Fruit fly (Drosophila melanogaster) whole organism, embryonic: ENCODE measurements around the gene CG7970.
A peak's percentile ranks its signal among the peaks of the same experiment; 100 is the strongest.

ENCODE experiments used
- Atf3 ChIP-seq: fragments of 200-800 bp; sonication (Bioruptor generic); optimal IDR thresholded peaks from 3 replicates; lab custom pipeline; 2016; ENCODE audit warnings: missing biosample characterization, missing genetic modification characterization
- Awh ChIP-seq: fragments of 200-800 bp; sonication (Bioruptor generic); IDR thresholded peaks from 2 replicates; pipeline ENCODE4, ENCODE4 v1.3.6; 2022; ENCODE audit warnings: missing biosample characterization, missing genetic modification characterization
- B-H2 ChIP-seq: fragments of 200-800 bp; sonication (Bioruptor generic); optimal IDR thresholded peaks from 2 replicates; lab custom pipeline; 2018; ENCODE audit warnings: missing biosample characterization, mild to moderate bottlenecking, missing genetic modification characterization
- CG10147 ChIP-seq: fragments of 200-800 bp; sonication (Bioruptor generic); optimal IDR thresholded peaks from 2 replicates; lab custom pipeline; 2019; ENCODE audit warnings: missing biosample characterization, mild to moderate bottlenecking, missing genetic modification characterization, moderate library complexity
- CG10366 ChIP-seq: fragments of 200-800 bp; sonication (Bioruptor generic); IDR thresholded peaks from 2 replicates; pipeline ENCODE4 v1.3.6; 2022; ENCODE audit warnings: missing biosample characterization, missing genetic modification characterization
- CG11085 ChIP-seq: fragments of 200-800 bp; sonication (Bioruptor generic); IDR thresholded peaks from 2 replicates; pipeline ENCODE4 v1.3.6; 2022; ENCODE audit warnings: missing biosample characterization, missing genetic modification characterization
- CG11504 ChIP-seq: fragments of 200-800 bp; sonication (Bioruptor generic); optimal IDR thresholded peaks from 3 replicates; lab custom pipeline; 2019; ENCODE audit warnings: missing biosample characterization, mild to moderate bottlenecking, missing genetic modification characterization, moderate library complexity
- CG11695 ChIP-seq: fragments of 200-800 bp; sonication (Bioruptor generic); IDR thresholded peaks from 3 replicates; pipeline ENCODE4 v1.3.6; 2022; ENCODE audit warnings: missing biosample characterization, missing genetic modification characterization
- CG11723 ChIP-seq: fragments of 200-800 bp; sonication (Bioruptor generic); optimal IDR thresholded peaks from 2 replicates; lab custom pipeline; 2017; ENCODE audit warnings: missing biosample characterization, mild to moderate bottlenecking, missing genetic modification characterization
- CG12104 ChIP-seq: fragments of 200-800 bp; sonication (Bioruptor generic); optimal IDR thresholded peaks from 3 replicates; lab custom pipeline; 2016; ENCODE audit warnings: missing biosample characterization, missing genetic modification characterization
- CG12219 ChIP-seq: fragments of 200-800 bp; sonication (Bioruptor generic); optimal IDR thresholded peaks from 3 replicates; lab custom pipeline; 2018; ENCODE audit warnings: missing biosample characterization, mild to moderate bottlenecking, missing genetic modification characterization
- CG1233 ChIP-seq: fragments of 200-800 bp; sonication (Bioruptor generic); optimal IDR thresholded peaks from 4 replicates; lab custom pipeline; 2018; ENCODE audit warnings: missing biosample characterization, mild to moderate bottlenecking, missing genetic modification characterization
- CG14050 ChIP-seq: fragments of 200-800 bp; sonication (Bioruptor generic); IDR thresholded peaks from 3 replicates; pipeline ENCODE4 v1.3.6; 2022; ENCODE audit warnings: missing biosample characterization, missing genetic modification characterization
- CG14860 ChIP-seq: fragments of 200-800 bp; sonication (Bioruptor generic); IDR thresholded peaks from 3 replicates; pipeline ENCODE4 v1.3.6; 2022; ENCODE audit warnings: missing biosample characterization, missing genetic modification characterization; ENCODE audit not compliant: partially characterized antibody
- CG14965 ChIP-seq: fragments of 200-800 bp; sonication (Bioruptor generic); optimal IDR thresholded peaks from 2 replicates; lab custom pipeline; 2016; ENCODE audit warnings: missing biosample characterization, missing genetic modification characterization, borderline replicate concordance
- CG1603 ChIP-seq: fragments of 200-800 bp; sonication (Bioruptor generic); optimal IDR thresholded peaks from 2 replicates; lab custom pipeline; 2019; ENCODE audit warnings: missing biosample characterization, mild to moderate bottlenecking, missing genetic modification characterization, moderate library complexity
- CG2120 ChIP-seq: fragments of 200-800 bp; sonication (Bioruptor generic); optimal IDR thresholded peaks from 3 replicates; lab custom pipeline; 2016; ENCODE audit warnings: missing biosample characterization, missing genetic modification characterization
- CG2678 ChIP-seq: fragments of 200-800 bp; sonication (Bioruptor generic); optimal IDR thresholded peaks from 3 replicates; lab custom pipeline; 2019; ENCODE audit warnings: missing biosample characterization, mild to moderate bottlenecking, missing genetic modification characterization, moderate library complexity
- CG3281 ChIP-seq: fragments of 200-800 bp; sonication (Bioruptor generic); optimal IDR thresholded peaks from 3 replicates; lab custom pipeline; 2017; ENCODE audit warnings: missing biosample characterization, mild to moderate bottlenecking, missing genetic modification characterization
- CG34422 ChIP-seq: fragments of 200-800 bp; sonication (Bioruptor generic); IDR thresholded peaks from 3 replicates; pipeline ENCODE4 v1.3.6; 2022; ENCODE audit warnings: missing biosample characterization, missing genetic modification characterization
- CG3847 ChIP-seq: fragments of 200-800 bp; sonication (Bioruptor generic); IDR thresholded peaks from 2 replicates; pipeline ENCODE4 v1.3.6; 2022; ENCODE audit warnings: missing biosample characterization, missing genetic modification characterization
- CG5953 ChIP-seq: fragments of 200-800 bp; sonication (Bioruptor generic); IDR thresholded peaks from 2 replicates; pipeline ENCODE4 v1.3.6; 2022; ENCODE audit warnings: missing biosample characterization, missing genetic modification characterization
- CG8765 ChIP-seq: fragments of 200-800 bp; sonication (Bioruptor generic); IDR thresholded peaks from 2 replicates; pipeline ENCODE4 v1.3.6; 2022; ENCODE audit warnings: missing biosample characterization, missing genetic modification characterization
- CG9876 ChIP-seq: fragments of 200-800 bp; sonication (Bioruptor generic); optimal IDR thresholded peaks from 2 replicates; lab custom pipeline; 2016; ENCODE audit warnings: missing biosample characterization, missing genetic modification characterization
- CG9932 ChIP-seq: fragments of 200-800 bp; sonication (Bioruptor generic); IDR thresholded peaks from 2 replicates; pipeline ENCODE4 v1.3.6; 2022; ENCODE audit warnings: missing biosample characterization, missing genetic modification characterization
- HLH54F ChIP-seq: fragments of 200-800 bp; sonication (Bioruptor generic); optimal IDR thresholded peaks from 3 replicates; lab custom pipeline; 2016; ENCODE audit warnings: missing biosample characterization, missing genetic modification characterization
- Hmr ChIP-seq: fragments of 200-800 bp; sonication (Bioruptor generic); optimal IDR thresholded peaks from 3 replicates; lab custom pipeline; 2017; ENCODE audit warnings: mild to moderate bottlenecking, missing biosample characterization, missing genetic modification reagents, missing genetic modification characterization
- Mad ChIP-seq: fragments of 200-800 bp; sonication (Bioruptor generic); optimal IDR thresholded peaks from 2 replicates; lab custom pipeline; 2016; ENCODE audit warnings: missing biosample characterization, missing genetic modification characterization
- Oli ChIP-seq: fragments of 200-800 bp; sonication (Bioruptor generic); optimal IDR thresholded peaks from 2 replicates; lab custom pipeline; 2018; ENCODE audit warnings: missing biosample characterization, mild to moderate bottlenecking, missing genetic modification characterization, moderate library complexity
- Scr ChIP-seq: fragments of 200-800 bp; sonication (Bioruptor generic); IDR thresholded peaks from 2 replicates; pipeline ENCODE4 v1.3.6; 2022; ENCODE audit warnings: missing biosample characterization, missing genetic modification characterization; ENCODE audit not compliant: partially characterized antibody
- Sox100B ChIP-seq: fragments of 200-800 bp; sonication (Bioruptor generic); optimal IDR thresholded peaks from 3 replicates; lab custom pipeline; 2018; ENCODE audit warnings: missing biosample characterization, mild to moderate bottlenecking, missing genetic modification characterization
- Sry-β ChIP-seq: fragments of 200-800 bp; sonication (Bioruptor generic); optimal IDR thresholded peaks from 2 replicates; lab custom pipeline; 2018; ENCODE audit warnings: missing biosample characterization, mild to moderate bottlenecking, missing genetic modification characterization, moderate library complexity
- Xrp1 ChIP-seq: fragments of 200-800 bp; sonication (Bioruptor generic); IDR thresholded peaks from 2 replicates; pipeline ENCODE4 v1.3.6; 2022; ENCODE audit warnings: missing biosample characterization, missing genetic modification characterization
- cas ChIP-seq: fragments of 200-800 bp; sonication (Bioruptor generic); IDR thresholded peaks from 2 replicates; pipeline ENCODE4 v1.3.6; 2022; ENCODE audit warnings: missing biosample characterization, missing genetic modification characterization
- cg ChIP-seq: fragments of 200-800 bp; sonication (Bioruptor generic); optimal IDR thresholded peaks from 3 replicates; lab custom pipeline; 2019; ENCODE audit warnings: missing biosample characterization, mild to moderate bottlenecking, missing genetic modification characterization, moderate library complexity
- croc ChIP-seq: fragments of 200-800 bp; sonication (Bioruptor generic); conservative IDR thresholded peaks from 3 replicates; pipeline ENCODE4 v1.3.6; 2022; ENCODE audit warnings: missing biosample characterization, missing genetic modification characterization
- esg ChIP-seq: fragments of 200-800 bp; sonication (Bioruptor generic); conservative IDR thresholded peaks from 2 replicates; pipeline ENCODE4 v1.3.6; 2022; ENCODE audit warnings: missing biosample characterization, missing genetic modification characterization
- eyg ChIP-seq: fragments of 200-800 bp; sonication (Bioruptor generic); optimal IDR thresholded peaks from 3 replicates; lab custom pipeline; 2016; ENCODE audit warnings: missing biosample characterization, missing genetic modification characterization
- fd96Cb ChIP-seq: fragments of 200-800 bp; sonication (Bioruptor generic); optimal IDR thresholded peaks from 2 replicates; lab custom pipeline; 2018; ENCODE audit warnings: missing biosample characterization, mild to moderate bottlenecking, missing genetic modification characterization, moderate library complexity
- gsb ChIP-seq: fragments of 200-800 bp; sonication (Bioruptor generic); IDR thresholded peaks from 2 replicates; pipeline ENCODE4 v1.3.6; 2022; ENCODE audit warnings: missing biosample characterization, missing genetic modification characterization
- h ChIP-seq: fragments of >200 bp; optimal IDR thresholded peaks from 2 replicates; lab custom pipeline; 2017
- her ChIP-seq: fragments of 200-800 bp; sonication (Bioruptor generic); optimal IDR thresholded peaks from 2 replicates; lab custom pipeline; 2016; ENCODE audit warnings: missing biosample characterization, missing genetic modification characterization
- hkb ChIP-seq, 2 experiments: fragments of 200-800 bp in 1 of 2; fragments of >200 bp in 1 of 2; sonication (Bioruptor generic) in 1 of 2; IDR thresholded peaks in 1 of 2; optimal IDR thresholded peaks in 1 of 2; 2 replicates each; pipeline versions ENCODE4 v1.3.6 to Lab custom; 2017 to 2022; ENCODE audit warnings: missing biosample characterization in 1 of 2, missing genetic modification characterization in 1 of 2
- nerfin-2 ChIP-seq: fragments of 200-800 bp; sonication (Bioruptor generic); IDR thresholded peaks from 2 replicates; pipeline ENCODE4 v1.3.6; 2022; ENCODE audit warnings: missing biosample characterization, missing genetic modification characterization; ENCODE audit not compliant: partially characterized antibody
- psq ChIP-seq: fragments of 200-800 bp; sonication (Bioruptor generic); optimal IDR thresholded peaks from 2 replicates; lab custom pipeline; 2017; ENCODE audit warnings: missing biosample characterization, missing genetic modification characterization
- row ChIP-seq: fragments of 200-800 bp; sonication (Bioruptor generic); IDR thresholded peaks from 3 replicates; pipeline ENCODE4 v1.3.6; 2022; ENCODE audit warnings: missing biosample characterization, missing genetic modification characterization
- sens ChIP-seq: fragments of 200-800 bp; sonication (Bioruptor generic); peaks from one replicate; lab custom pipeline; 2016; ENCODE audit warnings: missing biosample characterization, missing genetic modification characterization
- slp2 ChIP-seq: fragments of 200-800 bp; sonication (Bioruptor generic); optimal IDR thresholded peaks from 2 replicates; lab custom pipeline; 2016; ENCODE audit warnings: missing biosample characterization, missing genetic modification characterization
- tin ChIP-seq: fragments of 200-800 bp; sonication (Bioruptor generic); optimal IDR thresholded peaks from 3 replicates; lab custom pipeline; 2016; ENCODE audit warnings: missing biosample characterization, missing genetic modification characterization
- zfh1 ChIP-seq: fragments of 200-800 bp; sonication (Bioruptor generic); IDR thresholded peaks from 3 replicates; pipeline ENCODE4 v1.3.6; 2022; ENCODE audit warnings: missing biosample characterization, missing genetic modification characterization

The CG7970 gene

dm6 chr3L:1692122-1692786 lies 39.7 kb downstream of the CG7970 start (continued):
- TF ChIP-seq CG12219 (GFP tag; lab: Kevin White, UChicago) (no peak), CG5953 (GFP tag; lab: Robert Waterston, UW) (no peak), CG11085 (GFP tag; lab: Robert Waterston, UW) (no peak), CG2678 (no peak), CG9876 (GFP tag; lab: Kevin White, UChicago) (no peak), CG8765 (peak; percentile 25; the same call in 1 of the 2 replicates), CG3847 (GFP tag; lab: Robert Waterston, UW) (no peak), psq (GFP tag; lab: Kevin White, UChicago) (no peak), fd96Cb (tag; lab: Kevin White, UChicago) (no peak), CG2120 (GFP tag; lab: Kevin White, UChicago) (no peak), CG11504 (tag; lab: Kevin White, UChicago) (peak; percentile 4), her (no peak), CG12104 (GFP tag; lab: Kevin White, UChicago) (no peak), HLH54F (GFP tag; lab: Kevin White, UChicago) (no peak), CG9932 (no peak), slp2 (GFP tag; lab: Kevin White, UChicago) (no peak), CG1233 (GFP tag; lab: Kevin White, UChicago) (no peak), zfh1 (GFP tag; lab: Robert Waterston, UW) (peak; percentile 49; the same call in 2 of the 3 replicates), Mad (GFP tag; lab: Kevin White, UChicago) (no peak), CG14965 (no peak), Oli (tag; lab: Kevin White, UChicago) (peak; percentile 25), croc (GFP tag; lab: Robert Waterston, UW) (peak; percentile 25; the same call in 1 of the 3 replicates), CG3281 (GFP tag; lab: Kevin White, UChicago) (no peak), CG1603 (tag; lab: Kevin White, UChicago) (peak; percentile 55), B-H2 (GFP tag; lab: Kevin White, UChicago) (no peak), CG34422 (0 out of 3 replicates have a peak, but pooled peaks have one; percentile 38), Awh (0 out of 2 replicates have a peak, but pooled peaks have one; percentile 34), Atf3 (GFP tag; lab: Kevin White, UChicago) (no peak), cas (GFP tag; lab: Robert Waterston, UW) (no peak), nerfin-2 (GFP tag; lab: Robert Waterston, UW) (no peak), Sry-β (GFP tag; lab: Kevin White, UChicago) (no peak), CG10147 (GFP tag; lab: Kevin White, UChicago) (no peak), CG14860 (GFP tag; lab: Robert Waterston, UW) (no peak), sens (GFP tag; lab: Kevin White, UChicago) (peak; percentile 77), Hmr (GFP tag; lab: Kevin White, UChicago) (no peak), CG11695 (GFP tag; lab: Robert Waterston, UW) (0 out of 3 replicates have a peak, but pooled peaks have one; percentile 23), CG14050 (GFP tag; lab: Robert Waterston, UW) (no peak), Xrp1 (peak; percentile 49), Scr (GFP tag; lab: Robert Waterston, UW) (no peak), tin (no peak), eyg (GFP tag; lab: Kevin White, UChicago) (no peak), Sox100B (GFP tag; lab: Kevin White, UChicago) (no peak), CG11723 (GFP tag; lab: Kevin White, UChicago) (no peak), row (peak; percentile 43; the same call in 1 of the 3 replicates), cg (GFP tag; lab: Kevin White, UChicago) (no peak), hkb (optimal IDR thresholded peaks at IDR 0.05; lab: Kevin White, UChicago) (no peak), hkb (GFP tag; IDR thresholded peaks at IDR 0.05; lab: Robert Waterston, UW) (no peak), CG10366 (GFP tag; lab: Robert Waterston, UW) (peak; percentile 14; the same call in 1 of the 2 replicates), gsb (no peak), esg (GFP tag; lab: Robert Waterston, UW) (peak; percentile 26; the same call in 1 of the 2 replicates), h (lab: Kevin White, UChicago) (no peak)
